Fruit fly (Drosophila melanogaster): ENCODE data around the gene Dph4.

Dph4 gene

dm6 chr3R:5588573-5588972 is 35.4 kb downstream of the Dph4 start, which contains the start of gene PolZ2:
Gene PolZ2 (plus strand): TSS chr3R:5588873.
- TF ChIP-seq noc (tag; optimal IDR thresholded peaks at IDR 0.05) = no peak

dm6 chr3R:5587863-5588519 is 35.9 kb downstream of the Dph4 start, which contains the start of gene CG2926:
Gene CG2926 (minus strand): TSS chr3R:5588380.
- TF ChIP-seq noc (tag; optimal IDR thresholded peaks at IDR 0.05) = no peak

dm6 chr3R:5573883-5574282 is 50.0 kb downstream of the Dph4 start:
- no peak for TF ChIP-seq noc (tag; optimal IDR thresholded peaks at IDR 0.05)

dm6 chr3R:5572900-5573665 is 50.8 kb downstream of the Dph4 start:
- TF ChIP-seq noc (tag; optimal IDR thresholded peaks at IDR 0.05) = no peak

Data from whole organism, larva.